Worm (Caenorhabditis elegans): ENCODE results near the gene C06E1.1.
A peak's percentile ranks its signal among the peaks of the same experiment; 100 is the strongest.

The C06E1.1 gene

ce11 chrIII:8605532-8605931, at the start of gene C06E1.1:
Gene C06E1.1 (plus strand): TSS chrIII:8605832.
- TF ChIP-seq F10E7.11 (tag; optimal IDR thresholded peaks at IDR 0.05): no peak
- no peak for TF ChIP-seq F39B2.1 (GFP tag; IDR thresholded peaks at IDR 0.05)
- no peak for TF ChIP-seq nhr-27 (tag; optimal IDR thresholded peaks at IDR 0.05)
- TF ChIP-seq D2030.7 (GFP tag; IDR thresholded peaks at IDR 0.05): no peak
- TF ChIP-seq lir-1 (GFP tag; conservative IDR thresholded peaks at IDR 0.05): no peak
- TF ChIP-seq dpl-1 (GFP tag; optimal IDR thresholded peaks at IDR 0.05): no peak
- no peak for TF ChIP-seq F22D6.2 (tag; optimal IDR thresholded peaks at IDR 0.05)
- TF ChIP-seq tlf-1 (GFP tag; optimal IDR thresholded peaks at IDR 0.05): no peak
- TF ChIP-seq ets-4 (GFP tag; optimal IDR thresholded peaks at IDR 0.05): no peak
- TF ChIP-seq chd-7 (tag; optimal IDR thresholded peaks at IDR 0.05): no peak
- no peak for TF ChIP-seq attf-5 (GFP tag; optimal IDR thresholded peaks at IDR 0.05)
- no peak for TF ChIP-seq B0336.3 (GFP tag; IDR thresholded peaks at IDR 0.05)
- TF ChIP-seq efl-1 (GFP tag; optimal IDR thresholded peaks at IDR 0.05): no peak
- TF ChIP-seq Y53G8AR.9 (GFP tag; conservative IDR thresholded peaks at IDR 0.05): no peak
- TF ChIP-seq let-607 (tag; optimal IDR thresholded peaks at IDR 0.05): no peak
- no peak for TF ChIP-seq hmg-20 (GFP tag; IDR thresholded peaks at IDR 0.05)
- TF ChIP-seq ccch-3 (GFP tag; optimal IDR thresholded peaks at IDR 0.05): no peak
- no peak for TF ChIP-seq ztf-6 (GFP tag; IDR thresholded peaks at IDR 0.05)
- no peak for TF ChIP-seq B0019.2 (GFP tag; conservative IDR thresholded peaks at IDR 0.05)
- TF ChIP-seq die-1 (tag; optimal IDR thresholded peaks at IDR 0.05): no peak

- TF ChIP-seq madf-10 (tag; optimal IDR thresholded peaks at IDR 0.05) (no peak), hmg-1.2 (GFP tag; IDR thresholded peaks at IDR 0.05) (peak; percentile 78; the same call in 1 of the 2 replicates), nhr-80 (tag; optimal IDR thresholded peaks at IDR 0.05) (peak; percentile 1)
These were observed 48.7 kb upstream of the C06E1.1 start, which contains the start of gene C02D5.2 for ce11 chrIII:8556836-8557385. Gene C02D5.2 (plus strand): TSS chrIII:8557335.

- TF ChIP-seq lag-1 (GFP tag; IDR thresholded peaks at IDR 0.05): no peak
- no peak for TF ChIP-seq D2030.7 (GFP tag; IDR thresholded peaks at IDR 0.05)
- TF ChIP-seq lin-26 (GFP tag; IDR thresholded peaks at IDR 0.05): no peak
- TF ChIP-seq ceh-27 (GFP tag; optimal IDR thresholded peaks at IDR 0.05): no peak
- no peak for TF ChIP-seq unc-62 (GFP tag; optimal IDR thresholded peaks at IDR 0.05)
- TF ChIP-seq lin-54 (GFP tag; optimal IDR thresholded peaks at IDR 0.05): no peak
- TF ChIP-seq hlh-12 (tag; optimal IDR thresholded peaks at IDR 0.05): no peak
- no peak for TF ChIP-seq dox-1 (GFP tag; IDR thresholded peaks at IDR 0.05)
- no peak for TF ChIP-seq dpff-1 (tag; optimal IDR thresholded peaks at IDR 0.05)
These were observed 45.2 kb upstream of the C06E1.1 start for ce11 chrIII:8560398-8560797.

- TF ChIP-seq hsf-1 (GFP tag; IDR thresholded peaks at IDR 0.05) (no peak), aptf-2 (GFP tag; conservative IDR thresholded peaks at IDR 0.05) (no peak), cebp-1 (GFP tag; IDR thresholded peaks at IDR 0.05) (no peak), cebp-1 (tag; optimal IDR thresholded peaks at IDR 0.05) (no peak), B0336.3 (GFP tag; IDR thresholded peaks at IDR 0.05) (no peak)
These were observed 44.8 kb upstream of the C06E1.1 start, which contains the start of gene acdh-6 for ce11 chrIII:8560836-8561235. Gene acdh-6 (plus strand): TSS chrIII:8561136.
